Worm (Caenorhabditis elegans) whole organism, early embryonic: ENCODE measurements around the gene R105.5.

Source experiments
- ama-1 ChIP-seq: fragments of 150-350 bp; optimal IDR thresholded peaks from 2 replicates; lab custom pipeline; 2014
- ceh-13 ChIP-seq: fragments of 200-800 bp; sonication (Bioruptor generic); optimal IDR thresholded peaks from 2 replicates; lab custom pipeline; 2018; ENCODE audit warnings: mild to moderate bottlenecking, missing genetic modification characterization, missing compliant biosample characterization
- ets-7 ChIP-seq: sonication (generic microtip); optimal IDR thresholded peaks from 2 replicates; lab custom pipeline; 2016; ENCODE audit warnings: missing genotype, missing genetic modification characterization, missing compliant biosample characterization
- flt-1 ChIP-seq: fragments of 200-800 bp; sonication (Bioruptor generic); IDR thresholded peaks from 2 replicates; pipeline ENCODE4 v1.3.6; 2022; ENCODE audit warnings: missing genetic modification characterization, missing compliant biosample characterization
- tbx-11 ChIP-seq: fragments of 200-800 bp; sonication (Bioruptor generic); IDR thresholded peaks from 2 replicates; pipeline ENCODE4 v1.3.6; 2022; ENCODE audit warnings: missing genetic modification characterization, missing compliant biosample characterization

- TF ChIP-seq ama-1 = no peak
- TF ChIP-seq ceh-13 (GFP tag; lab: Kevin White, UChicago) = no peak
- no peak for TF ChIP-seq tbx-11 (GFP tag; lab: Robert Waterston, UW)
- TF ChIP-seq flt-1 (GFP tag; lab: Robert Waterston, UW) = no peak
- TF ChIP-seq ets-7 (tag; lab: Kevin White, UChicago) = no peak
Measured at ce11 chrIV:4637840-4638239, 1.7 kb downstream of the R105.5 start, which contains the start of gene F19C7.8.
